Worm (Caenorhabditis elegans): ENCODE data around the gene F10C2.5.
"Not testable (repeated sequence)": the region's sequence is repeated elsewhere in the genome, so short reads cannot be mapped to it uniquely, and the experiment has no call there.

F10C2.5 gene

DNA sequence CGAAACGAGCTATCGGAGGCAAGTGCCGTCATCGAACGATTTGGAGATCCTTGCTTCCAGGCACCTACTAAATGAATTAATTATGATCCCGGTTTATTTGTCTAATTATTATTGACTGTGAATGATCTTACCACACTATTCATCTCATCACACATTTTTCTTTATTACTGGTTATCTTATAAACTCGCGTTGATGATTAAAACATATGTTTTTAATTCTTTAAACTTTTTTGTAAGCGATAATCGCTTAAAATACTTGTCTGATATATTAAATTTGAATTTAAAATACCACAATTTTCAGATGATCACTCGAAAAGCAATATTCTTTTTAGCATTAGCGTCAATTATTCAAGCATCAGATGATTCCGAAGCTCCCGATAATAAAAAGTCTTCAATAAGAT lies at the start of gene F10C2.5:
TSS of gene F10C2.5 (plus strand) at position 301 of the 400 bp plus-strand sequence.
- TF ChIP-seq unc-62 (GFP tag; optimal IDR thresholded peaks at IDR 0.05) = no peak

- no peak for TF ChIP-seq unc-62 (GFP tag; optimal IDR thresholded peaks at IDR 0.05)
Observed at ce11 chrV:11995862-11996261, 49.4 kb upstream of the F10C2.5 start, which contains the start of gene C52E4.12. TSS of gene C52E4.12 (plus strand) at chrV:11996162.

- TF ChIP-seq unc-62 (GFP tag; optimal IDR thresholded peaks at IDR 0.05) = no peak
Observed at ce11 chrV:11997403-11997802, 47.8 kb upstream of the F10C2.5 start.

DNA sequence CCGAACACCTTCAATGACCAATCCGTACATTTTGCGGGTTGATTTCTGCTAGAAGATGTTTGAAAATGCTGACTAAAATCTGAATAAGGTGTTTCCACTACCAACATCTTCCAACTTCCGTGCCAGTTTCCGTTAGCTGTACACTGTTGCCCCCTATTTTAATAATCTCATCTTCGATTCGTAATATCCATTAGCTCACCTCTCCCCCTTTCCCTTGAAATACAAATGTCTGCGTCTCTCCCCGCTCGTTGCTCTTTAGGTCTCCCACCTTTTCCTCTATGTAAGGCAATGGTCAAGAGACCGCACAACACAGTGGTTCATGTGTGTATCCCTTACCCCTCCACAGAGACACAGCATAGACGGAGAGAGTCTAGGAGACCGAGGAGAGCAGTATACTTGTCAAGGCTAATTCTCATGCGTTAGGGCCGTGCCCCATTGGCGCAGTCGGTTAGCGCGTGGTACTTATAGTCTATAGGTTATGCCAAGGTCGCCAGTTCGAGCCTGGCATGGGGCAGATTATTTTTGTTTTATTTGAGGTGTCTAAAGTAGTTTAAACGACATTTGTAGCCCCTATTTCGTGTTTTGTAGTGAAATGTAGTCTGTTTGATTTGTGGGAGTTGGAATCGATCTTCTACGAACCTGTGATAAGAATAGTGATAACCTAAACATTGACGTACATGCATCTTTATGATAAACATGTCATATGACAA lies 43.3 kb upstream of the F10C2.5 start, which contains the start of gene gcy-33:
TSS of gene gcy-33 (minus strand) at position 51 of the 710 bp plus-strand sequence.
- no peak for TF ChIP-seq unc-62 (GFP tag; optimal IDR thresholded peaks at IDR 0.05)

DNA sequence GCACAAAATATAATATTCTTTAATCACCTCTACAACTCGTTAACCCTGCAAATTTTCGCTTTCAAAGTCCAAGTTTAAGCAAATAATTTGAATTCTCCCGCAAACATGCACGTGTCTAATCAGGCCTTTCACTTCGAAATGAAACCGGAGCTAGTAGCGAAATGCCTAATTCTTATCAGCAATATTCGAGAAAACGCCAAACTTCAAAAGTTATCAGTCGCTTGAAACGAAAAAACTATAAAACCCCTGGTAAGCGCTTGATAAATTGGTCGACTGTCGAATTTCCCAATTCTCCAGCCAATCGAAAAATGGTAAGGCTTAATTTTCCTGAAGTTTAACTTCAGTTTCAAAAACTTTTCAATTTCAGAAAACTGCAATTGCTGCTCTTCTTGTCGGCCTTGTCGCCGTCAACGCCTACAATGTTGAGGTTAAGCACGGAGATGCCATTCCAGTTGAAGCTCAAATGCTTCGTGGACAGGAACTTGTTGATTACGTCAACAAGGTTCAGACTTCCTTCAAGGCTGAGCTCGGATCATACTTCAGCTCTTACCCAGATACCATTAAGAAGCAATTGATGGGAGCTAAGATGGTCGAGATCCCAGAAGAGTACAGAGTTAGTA lies 42.3 kb upstream of the F10C2.5 start, which contains the start of gene cpr-9:
TSS of gene cpr-9 (plus strand) at position 188 of the 620 bp plus-strand sequence.
- no peak for TF ChIP-seq unc-62 (GFP tag; optimal IDR thresholded peaks at IDR 0.05)

ce11 chrV:12004501-12004940 lies 40.7 kb upstream of the F10C2.5 start:
- TF ChIP-seq unc-62 (GFP tag; optimal IDR thresholded peaks at IDR 0.05) = no peak

DNA sequence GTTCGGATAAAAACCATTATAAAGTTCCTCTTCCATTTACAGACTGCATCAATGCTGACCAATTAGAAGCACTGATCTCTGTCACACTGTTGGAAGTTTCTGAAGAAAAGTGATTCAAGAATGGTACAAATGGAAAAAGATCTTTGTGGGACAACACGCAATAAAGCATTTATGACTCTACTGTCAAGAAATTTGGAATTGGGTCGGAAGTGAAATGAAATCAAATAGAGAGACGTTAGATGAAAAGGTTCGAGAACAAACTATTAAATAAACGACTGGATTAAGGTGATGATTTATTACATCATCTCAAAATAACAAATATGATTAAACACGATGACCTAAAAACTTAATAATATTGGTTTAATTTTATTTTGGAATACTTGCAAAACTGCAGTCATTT lies 38.7 kb upstream of the F10C2.5 start, which contains the start of gene F57F5.3:
TSS of gene F57F5.3 (minus strand) at position 101 of the 400 bp plus-strand sequence.
- no peak for TF ChIP-seq unc-62 (GFP tag; optimal IDR thresholded peaks at IDR 0.05)

DNA sequence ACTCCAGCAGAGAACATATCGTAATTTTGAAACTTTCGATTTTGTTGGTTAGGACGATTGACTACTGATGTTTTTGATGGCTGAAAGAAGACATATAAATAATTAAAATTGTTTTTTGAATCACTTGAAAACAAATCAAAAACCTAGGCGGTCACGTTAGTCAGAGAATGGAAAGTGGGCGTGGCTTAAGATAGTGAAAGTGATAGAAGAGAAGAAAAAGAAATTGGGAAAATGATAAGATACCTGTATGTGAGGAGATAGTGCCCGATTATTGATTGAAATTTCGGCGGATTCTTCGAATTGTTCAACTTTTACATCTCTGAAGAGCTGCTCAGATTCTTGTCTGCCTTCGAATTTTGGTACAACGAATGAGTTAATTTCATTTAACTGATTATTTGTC lies 33.5 kb upstream of the F10C2.5 start:
- no peak for TF ChIP-seq unc-62 (GFP tag; optimal IDR thresholded peaks at IDR 0.05)

DNA sequence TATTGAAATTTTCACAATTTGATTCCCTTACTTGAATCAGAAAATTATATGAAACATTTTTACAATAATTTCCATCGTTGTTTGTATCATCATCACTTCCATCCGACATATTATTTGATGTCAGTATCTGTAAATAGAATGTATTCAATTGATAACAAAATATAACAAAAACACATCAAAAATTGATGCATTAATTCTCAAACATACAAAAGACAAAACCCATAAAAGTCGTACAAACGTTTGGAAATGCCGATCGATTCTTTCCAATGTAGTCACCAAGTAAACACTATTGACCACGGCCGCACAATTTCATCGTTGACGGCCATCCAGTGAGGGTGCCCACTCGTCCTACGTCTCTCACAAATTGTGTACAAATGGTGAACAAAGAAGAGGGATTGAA lies 31.9 kb upstream of the F10C2.5 start, which contains the start of gene add-2:
TSS of gene add-2 (minus strand) at position 109 of the 400 bp plus-strand sequence.
- TF ChIP-seq unc-62 (GFP tag; optimal IDR thresholded peaks at IDR 0.05) = no peak

DNA sequence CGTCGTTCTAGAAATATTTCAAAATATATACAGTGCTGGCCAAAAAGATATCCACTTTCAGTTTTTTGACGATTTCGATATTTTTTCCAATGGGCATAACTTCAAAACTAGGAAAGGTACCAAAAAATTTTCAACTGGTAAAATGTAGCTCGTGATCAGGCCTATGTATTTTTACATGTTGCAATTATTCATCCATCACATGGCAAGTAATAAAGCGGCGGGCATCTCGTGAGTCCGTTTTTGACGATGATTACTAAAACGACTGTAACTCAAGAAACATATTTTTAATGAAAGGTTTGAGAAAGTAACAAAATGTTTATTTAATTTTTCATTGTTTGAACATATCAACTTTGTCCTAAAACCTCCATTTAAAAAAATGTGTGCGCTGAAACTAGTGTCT lies 25.2 kb upstream of the F10C2.5 start, which contains the start of gene F10C2.3:
TSS of gene F10C2.3 (plus strand) at position 301 of the 400 bp plus-strand sequence.
- not testable (repeated sequence) for TF ChIP-seq unc-62 (GFP tag; optimal IDR thresholded peaks at IDR 0.05)

DNA sequence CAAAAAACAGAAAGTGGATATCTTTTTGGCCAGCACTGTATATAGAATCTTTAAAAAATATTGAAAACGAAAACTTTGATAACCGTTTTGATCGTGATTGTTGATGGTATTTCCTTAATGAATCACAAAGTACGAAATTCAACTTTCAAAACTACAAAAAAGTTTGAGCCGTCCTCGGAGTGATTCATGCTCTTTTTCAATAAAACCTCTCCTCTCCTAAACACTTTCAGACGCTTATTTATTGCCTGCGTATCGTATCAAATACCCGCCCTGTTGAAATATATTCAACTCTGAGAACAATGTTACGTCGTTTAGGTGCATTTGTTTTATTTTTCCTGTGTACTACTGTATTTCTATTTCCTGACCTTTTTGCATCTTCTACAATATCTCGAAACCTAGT lies 24.3 kb upstream of the F10C2.5 start:
- no peak for TF ChIP-seq unc-62 (GFP tag; optimal IDR thresholded peaks at IDR 0.05)

- TF ChIP-seq unc-62 (GFP tag; optimal IDR thresholded peaks at IDR 0.05) = no peak
Observed at ce11 chrV:12024273-12024672, 21.0 kb upstream of the F10C2.5 start.

DNA sequence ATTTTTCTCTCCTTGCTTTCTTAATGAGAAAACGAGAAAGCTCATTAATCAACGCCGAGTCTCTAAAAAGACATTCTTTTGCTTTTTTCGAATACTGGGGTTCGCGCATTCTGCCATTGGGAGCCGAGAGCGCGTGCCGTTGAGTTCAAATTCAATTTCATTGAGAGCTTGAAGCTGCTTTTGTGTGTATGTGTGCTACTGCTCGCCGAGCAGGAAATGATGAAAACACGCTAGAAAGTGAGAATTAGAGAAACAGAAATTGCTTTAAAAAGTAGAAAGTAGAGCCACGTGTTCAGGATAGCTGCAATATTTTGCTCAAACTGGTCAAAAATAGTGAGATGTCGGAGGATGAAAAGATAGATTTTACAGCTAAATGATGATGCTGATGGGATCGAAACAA lies 19.5 kb upstream of the F10C2.5 start:
- TF ChIP-seq unc-62 (GFP tag; optimal IDR thresholded peaks at IDR 0.05) = no peak

DNA sequence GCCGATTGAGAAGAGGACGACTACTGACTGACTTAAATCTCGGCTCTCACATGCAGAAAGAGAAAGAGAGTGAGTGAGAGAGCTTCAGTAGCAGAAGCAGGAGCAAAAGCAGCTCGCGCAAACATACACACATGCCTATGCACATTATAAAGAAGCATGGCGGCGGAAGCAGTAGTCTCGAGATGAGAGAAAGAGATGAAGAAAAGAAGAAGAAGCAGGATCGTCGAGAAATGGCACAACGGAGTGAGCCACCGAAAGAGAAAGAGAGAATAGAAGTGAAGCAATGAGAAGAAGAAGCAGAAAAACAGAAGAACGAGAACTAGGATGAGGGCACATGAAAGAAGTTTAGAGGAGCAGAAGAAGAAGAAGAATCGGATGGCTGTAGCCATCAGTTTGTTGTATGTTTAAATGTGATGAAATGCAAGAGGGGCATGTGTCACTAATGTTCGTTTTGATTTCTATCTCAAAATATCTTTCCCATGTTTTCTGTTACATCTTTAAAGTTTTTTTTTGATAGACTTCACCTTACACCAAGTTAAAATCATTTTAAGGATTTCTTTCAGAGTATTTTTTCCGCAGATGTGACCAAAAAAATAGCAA lies 18.3 kb upstream of the F10C2.5 start:
- TF ChIP-seq unc-62 (GFP tag; optimal IDR thresholded peaks at IDR 0.05) = no peak

- no peak for TF ChIP-seq unc-62 (GFP tag; optimal IDR thresholded peaks at IDR 0.05)
Observed at ce11 chrV:12028151-12028550, 17.1 kb upstream of the F10C2.5 start.

- no peak for TF ChIP-seq unc-62 (GFP tag; optimal IDR thresholded peaks at IDR 0.05)
Observed at ce11 chrV:12032060-12032459, 13.2 kb upstream of the F10C2.5 start, which contains the start of gene pkc-1. TSS of gene pkc-1 (minus strand) at chrV:12032160.

All from whole organism, dauer.